Fruit fly (Drosophila melanogaster): ENCODE data around the gene Fhos.

Fhos gene

dm6 chr3L:8721145-8721544 lies 32.3 kb upstream of the Fhos start, which contains the start of the genes CG32022 and CG6511 (continued):
- TF ChIP-seq CG6276 (GFP tag; optimal IDR thresholded peaks at IDR 0.05) (peak; percentile 95), esn (GFP tag; optimal IDR thresholded peaks at IDR 0.05) (peak; percentile 99), topi (GFP tag; optimal IDR thresholded peaks at IDR 0.05) (peak; percentile 98), fd59A (GFP tag; optimal IDR thresholded peaks at IDR 0.05) (peak; percentile 97), CG11294 (GFP tag; IDR thresholded peaks at IDR 0.05) (peak; percentile 96), CG8319 (GFP tag; optimal IDR thresholded peaks at IDR 0.05) (peak; percentile 96), Gug (GFP tag; IDR thresholded peaks at IDR 0.05) (peak; percentile 96), Ets96B (tag; optimal IDR thresholded peaks at IDR 0.05) (peak; percentile 97), dsx (GFP tag; optimal IDR thresholded peaks at IDR 0.05; ENCODE audit: poor library complexity, severe bottlenecking) (peak; percentile 95), Hr4 (GFP tag; optimal IDR thresholded peaks at IDR 0.05) (peak; percentile 99), fkh (GFP tag; optimal IDR thresholded peaks at IDR 0.05) (no peak), CG31627 (GFP tag; optimal IDR thresholded peaks at IDR 0.05) (peak; percentile 99), Hr39 (GFP tag; optimal IDR thresholded peaks at IDR 0.05) (peak; percentile 99), CG16779 (tag; optimal IDR thresholded peaks at IDR 0.05) (peak; percentile 91), acj6 (GFP tag; optimal IDR thresholded peaks at IDR 0.05) (peak; percentile 99), OdsH (GFP tag; optimal IDR thresholded peaks at IDR 0.05) (peak; percentile 99), Met (GFP tag; optimal IDR thresholded peaks at IDR 0.05) (peak; percentile 98), Hr38 (GFP tag; optimal IDR thresholded peaks at IDR 0.05) (peak; percentile 82), CG6808 (GFP tag; optimal IDR thresholded peaks at IDR 0.05) (peak; percentile 95), dac (GFP tag; optimal IDR thresholded peaks at IDR 0.05) (peak; percentile 98), CG6792 (GFP tag; optimal IDR thresholded peaks at IDR 0.05) (peak; percentile 97), CG7368 (GFP tag; optimal IDR thresholded peaks at IDR 0.05) (peak; percentile 95), salr (GFP tag; optimal IDR thresholded peaks at IDR 0.05) (peak; percentile 96), CG10669 (GFP tag; optimal IDR thresholded peaks at IDR 0.05) (peak; percentile 98), CG32006 (GFP tag; optimal IDR thresholded peaks at IDR 0.05) (peak; percentile 99), CG8119 (GFP tag; IDR thresholded peaks at IDR 0.05) (peak; percentile 96), Eip78C (GFP tag) (peak; percentile 99), fd85E (GFP tag; optimal IDR thresholded peaks at IDR 0.05) (peak; percentile 94), CG9139 (GFP tag; optimal IDR thresholded peaks at IDR 0.05) (peak; percentile 89), eg (GFP tag; IDR thresholded peaks at IDR 0.05) (peak; percentile 96), achi (GFP tag; optimal IDR thresholded peaks at IDR 0.05) (peak; percentile 97), vri (GFP tag; optimal IDR thresholded peaks at IDR 0.05) (peak; percentile 93), svp (GFP tag) (peak; percentile 99), CG4318 (GFP tag; optimal IDR thresholded peaks at IDR 0.05) (peak; percentile 99), CG11762 (GFP tag; optimal IDR thresholded peaks at IDR 0.05; ENCODE audit: insufficient read depth) (peak; percentile 97), Ets21C (GFP tag; optimal IDR thresholded peaks at IDR 0.05) (peak; percentile 98), CG6854 (GFP tag; optimal IDR thresholded peaks at IDR 0.05) (peak; percentile 96), Sox102F (GFP tag; optimal IDR thresholded peaks at IDR 0.05) (peak; percentile 97), net (GFP tag; optimal IDR thresholded peaks at IDR 0.05) (peak; percentile 96), CG10631 (GFP tag; optimal IDR thresholded peaks at IDR 0.05) (peak; percentile 99)

dm6 chr3L:8725252-8725651 lies 28.2 kb upstream of the Fhos start:
- TF ChIP-seq acj6 (GFP tag; optimal IDR thresholded peaks at IDR 0.05) (no peak), CG8319 (GFP tag; optimal IDR thresholded peaks at IDR 0.05) (no peak), Lpt (GFP tag; optimal IDR thresholded peaks at IDR 0.05) (no peak), pdm3 (GFP tag; optimal IDR thresholded peaks at IDR 0.05) (no peak), CG8632 (GFP tag; optimal IDR thresholded peaks at IDR 0.05) (no peak), fd59A (GFP tag; optimal IDR thresholded peaks at IDR 0.05) (no peak), salr (GFP tag; optimal IDR thresholded peaks at IDR 0.05) (no peak), eg (GFP tag; IDR thresholded peaks at IDR 0.05) (no peak), Eip93F (GFP tag; optimal IDR thresholded peaks at IDR 0.05) (no peak), CG6276 (GFP tag; optimal IDR thresholded peaks at IDR 0.05) (no peak), CG32006 (GFP tag; optimal IDR thresholded peaks at IDR 0.05) (no peak), cyc (GFP tag; optimal IDR thresholded peaks at IDR 0.05) (no peak), CG8119 (GFP tag; IDR thresholded peaks at IDR 0.05) (no peak), CG31627 (GFP tag; optimal IDR thresholded peaks at IDR 0.05) (no peak)
